Fruit fly (Drosophila melanogaster) whole organism, embryonic: ENCODE data around the gene Taf6.
A peak's percentile ranks its signal among the peaks of the same experiment; 100 is the strongest.

Experiments
- Abd-B ChIP-seq: fragments of 200-800 bp; sonication (Bioruptor generic); optimal IDR thresholded peaks from 2 replicates; lab custom pipeline; 2018; ENCODE audit warnings: missing biosample characterization, mild to moderate bottlenecking, missing genetic modification characterization, moderate library complexity
- CG11723 ChIP-seq: fragments of 200-800 bp; sonication (Bioruptor generic); optimal IDR thresholded peaks from 2 replicates; lab custom pipeline; 2017; ENCODE audit warnings: missing biosample characterization, mild to moderate bottlenecking, missing genetic modification characterization
- CG12299 ChIP-seq: fragments of 200-800 bp; sonication (Bioruptor generic); optimal IDR thresholded peaks from 2 replicates; lab custom pipeline; 2018; ENCODE audit warnings: missing biosample characterization, mild to moderate bottlenecking, missing genetic modification characterization
- CG15269 ChIP-seq: fragments of 200-800 bp; sonication (Bioruptor generic); optimal IDR thresholded peaks from 2 replicates; lab custom pipeline; 2018; ENCODE audit warnings: missing biosample characterization, mild to moderate bottlenecking, missing genetic modification characterization, moderate library complexity
- CG6854 ChIP-seq: fragments of 200-800 bp; sonication (Bioruptor generic); optimal IDR thresholded peaks from 3 replicates; lab custom pipeline; 2017; ENCODE audit warnings: missing biosample characterization, mild to moderate bottlenecking, missing genetic modification characterization
- dpn ChIP-seq, 2 experiments: fragments of 200-800 bp; sonication (Bioruptor generic); optimal IDR thresholded peaks; 3 replicates each; lab custom pipeline; 2016; ENCODE audit warnings: missing biosample characterization in 2 of 2, missing genetic modification characterization in 2 of 2
- ranshi ChIP-seq: fragments of 200-800 bp; sonication (Bioruptor generic); IDR thresholded peaks from 2 replicates; pipeline ENCODE4 v1.3.6; 2022; ENCODE audit warnings: missing biosample characterization, missing genetic modification characterization
- sc ChIP-seq, 3 experiments: fragments of >200 bp in 2 of 3; fragments of 200-800 bp in 1 of 3; sonication (Bioruptor generic) in 1 of 3; optimal IDR thresholded peaks; 2 replicates in 2 of 3; 3 replicates in 1 of 3; lab custom pipeline; 2017; ENCODE audit warnings: mild to moderate bottlenecking in 1 of 3, missing biosample characterization in 1 of 3, missing genetic modification characterization in 1 of 3, missing genetic modification reagents in 1 of 3

- TF ChIP-seq ranshi (GFP tag; lab: Robert Waterston, UW) (no peak), CG6854 (GFP tag; lab: Kevin White, UChicago) (peak; percentile 16), dpn (GFP tag; optimal IDR thresholded peaks at IDR 0.05; lab: Kevin White, UChicago) (peak in 1 of 2 experiments; percentile 5), CG11723 (GFP tag; lab: Kevin White, UChicago) (peak; percentile 44), CG15269 (peak; percentile 5), sc (optimal IDR thresholded peaks at IDR 0.05; lab: Kevin White, UChicago) (no peak), sc (GFP tag; optimal IDR thresholded peaks at IDR 0.05; lab: Kevin White, UChicago) (peak; percentile 12), CG12299 (tag; lab: Kevin White, UChicago) (peak; percentile 16), Abd-B (GFP tag; lab: Kevin White, UChicago) (no peak)
Observed at dm6 chr3L:19575650-19576049, 23.2 kb upstream of the Taf6 start.
